Fruit fly (Drosophila melanogaster) whole organism, embryonic: Measurements from ENCODE around the gene zetaCOP.

Experiments used
- B-H2 ChIP-seq: fragments of 200-800 bp; sonication (Bioruptor generic); optimal IDR thresholded peaks from 2 replicates; lab custom pipeline; 2018; ENCODE audit warnings: missing biosample characterization, mild to moderate bottlenecking, missing genetic modification characterization
- C15 ChIP-seq: fragments of 200-800 bp; sonication (Bioruptor generic); IDR thresholded peaks from 3 replicates; pipeline ENCODE4 v1.3.6; 2022; ENCODE audit warnings: missing biosample characterization, missing genetic modification characterization
- CG10431 ChIP-seq: fragments of 200-800 bp; sonication (Bioruptor generic); optimal IDR thresholded peaks from 3 replicates; lab custom pipeline; 2018; ENCODE audit warnings: missing biosample characterization, mild to moderate bottlenecking, missing genetic modification characterization
- CG10959 ChIP-seq: fragments of 200-800 bp; sonication (Bioruptor generic); IDR thresholded peaks from 2 replicates; pipeline ENCODE4 v1.3.6; 2022; ENCODE audit warnings: missing biosample characterization, missing genetic modification characterization
- CG11504 ChIP-seq: fragments of 200-800 bp; sonication (Bioruptor generic); optimal IDR thresholded peaks from 3 replicates; lab custom pipeline; 2019; ENCODE audit warnings: missing biosample characterization, mild to moderate bottlenecking, missing genetic modification characterization, moderate library complexity
- CG12071 ChIP-seq: fragments of 200-800 bp; sonication (Bioruptor generic); optimal IDR thresholded peaks from 3 replicates; lab custom pipeline; 2018; ENCODE audit warnings: missing biosample characterization, mild to moderate bottlenecking, missing genetic modification characterization
- CG12104 ChIP-seq: fragments of 200-800 bp; sonication (Bioruptor generic); optimal IDR thresholded peaks from 3 replicates; lab custom pipeline; 2016; ENCODE audit warnings: missing biosample characterization, missing genetic modification characterization
- CG12155 ChIP-seq: fragments of 200-800 bp; sonication (Bioruptor generic); optimal IDR thresholded peaks from 3 replicates; lab custom pipeline; 2016; ENCODE audit warnings: missing biosample characterization, missing genetic modification characterization
- CG1233 ChIP-seq: fragments of 200-800 bp; sonication (Bioruptor generic); optimal IDR thresholded peaks from 4 replicates; lab custom pipeline; 2018; ENCODE audit warnings: missing biosample characterization, mild to moderate bottlenecking, missing genetic modification characterization
- CG13424 ChIP-seq: fragments of 200-800 bp; sonication (Bioruptor generic); optimal IDR thresholded peaks from 2 replicates; lab custom pipeline; 2019; ENCODE audit warnings: missing biosample characterization, mild to moderate bottlenecking, missing genetic modification characterization, moderate library complexity
- CG14441 ChIP-seq: fragments of 200-800 bp; sonication (Bioruptor generic); IDR thresholded peaks from 2 replicates; pipeline ENCODE4 v1.3.6; 2022; ENCODE audit warnings: missing biosample characterization, missing genetic modification characterization
- CG15269 ChIP-seq: fragments of 200-800 bp; sonication (Bioruptor generic); optimal IDR thresholded peaks from 2 replicates; lab custom pipeline; 2018; ENCODE audit warnings: missing biosample characterization, mild to moderate bottlenecking, missing genetic modification characterization, moderate library complexity
- CG17568 ChIP-seq: fragments of 200-800 bp; sonication (Bioruptor generic); optimal IDR thresholded peaks from 2 replicates; lab custom pipeline; 2018; ENCODE audit warnings: missing biosample characterization, mild to moderate bottlenecking, missing genetic modification characterization, moderate library complexity
- CG17802 ChIP-seq: fragments of 200-800 bp; sonication (Bioruptor generic); optimal IDR thresholded peaks from 2 replicates; lab custom pipeline; 2018; ENCODE audit warnings: missing biosample characterization, mild to moderate bottlenecking, missing genetic modification characterization, moderate library complexity
- CG1792 ChIP-seq: fragments of 200-800 bp; sonication (Bioruptor generic); optimal IDR thresholded peaks from 2 replicates; lab custom pipeline; 2016; ENCODE audit warnings: missing biosample characterization, missing genetic modification characterization
- CG18011 ChIP-seq: fragments of 200-800 bp; sonication (Bioruptor generic); optimal IDR thresholded peaks from 2 replicates; lab custom pipeline; 2017; ENCODE audit warnings: missing biosample characterization, missing genetic modification characterization, mild to moderate bottlenecking, moderate library complexity, missing genotype
- CG1832 ChIP-seq: fragments of 200-800 bp; sonication (Bioruptor generic); optimal IDR thresholded peaks from 2 replicates; lab custom pipeline; 2017; ENCODE audit warnings: missing biosample characterization, mild to moderate bottlenecking, missing genetic modification characterization, inconsistent platforms
- CG18599 ChIP-seq: fragments of 200-800 bp; sonication (Bioruptor generic); optimal IDR thresholded peaks from 3 replicates; lab custom pipeline; 2017; ENCODE audit warnings: missing biosample characterization, missing genetic modification characterization, mild to moderate bottlenecking, moderate library complexity, missing genetic modification reagents
- CG32772 ChIP-seq: fragments of 200-800 bp; sonication (Bioruptor generic); IDR thresholded peaks from 2 replicates; pipeline ENCODE4 v1.3.6; 2022; ENCODE audit warnings: missing biosample characterization, missing genetic modification characterization
- CG4854 ChIP-seq: fragments of 200-800 bp; sonication (Bioruptor generic); optimal IDR thresholded peaks from 2 replicates; lab custom pipeline; 2016; ENCODE audit warnings: missing biosample characterization, missing genetic modification characterization, inconsistent platforms
- CG6272 ChIP-seq: fragments of 200-800 bp; sonication (Bioruptor generic); IDR thresholded peaks from 2 replicates; pipeline ENCODE4 v1.3.6; 2022; ENCODE audit warnings: missing biosample characterization, missing genetic modification characterization
- CG7839 ChIP-seq: fragments of 200-800 bp; sonication (Bioruptor generic); optimal IDR thresholded peaks from 3 replicates; lab custom pipeline; 2018; ENCODE audit warnings: missing biosample characterization, mild to moderate bottlenecking, missing genetic modification characterization, moderate library complexity
- D ChIP-seq, 2 experiments: fragments of 200-800 bp in 1 of 2; fragments of >200 bp in 1 of 2; sonication (Bioruptor generic) in 1 of 2; optimal IDR thresholded peaks; 2 replicates in 1 of 2; 3 replicates in 1 of 2; lab custom pipeline; 2017; ENCODE audit warnings: mild to moderate bottlenecking in 1 of 2, missing biosample characterization in 1 of 2, missing genetic modification characterization in 1 of 2, missing genetic modification reagents in 1 of 2
- HmgZ ChIP-seq: fragments of 200-800 bp; sonication (Bioruptor generic); optimal IDR thresholded peaks from 2 replicates; lab custom pipeline; 2018; ENCODE audit warnings: missing biosample characterization, mild to moderate bottlenecking, missing genetic modification characterization
- MBD-R2 ChIP-seq: fragments of 200-800 bp; sonication (Bioruptor generic); IDR thresholded peaks from 2 replicates; pipeline ENCODE4 v1.3.6; 2022; ENCODE audit warnings: missing biosample characterization, missing genetic modification characterization
- MTF-1 ChIP-seq: fragments of 200-800 bp; sonication (Bioruptor generic); optimal IDR thresholded peaks from 2 replicates; lab custom pipeline; 2018; ENCODE audit warnings: missing biosample characterization, mild to moderate bottlenecking, missing genetic modification characterization, borderline replicate concordance
- Meics ChIP-seq: fragments of 200-800 bp; sonication (Bioruptor generic); optimal IDR thresholded peaks from 2 replicates; lab custom pipeline; 2017; ENCODE audit warnings: missing biosample characterization, mild to moderate bottlenecking, missing genetic modification characterization
- Mes4 ChIP-seq: fragments of 200-800 bp; sonication (Bioruptor generic); optimal IDR thresholded peaks from 2 replicates; lab custom pipeline; 2016; ENCODE audit warnings: missing biosample characterization, missing genetic modification characterization
- NC2β ChIP-seq: fragments of 200-800 bp; sonication (Bioruptor generic); optimal IDR thresholded peaks from 2 replicates; lab custom pipeline; 2016; ENCODE audit warnings: missing biosample characterization, missing genetic modification characterization
- Opbp ChIP-seq: fragments of 200-800 bp; sonication (Bioruptor generic); IDR thresholded peaks from 3 replicates; pipeline ENCODE4 v1.3.6; 2022; ENCODE audit warnings: missing biosample characterization, missing genetic modification characterization; ENCODE audit not compliant: partially characterized antibody
- Poxn ChIP-seq: fragments of 200-800 bp; sonication (Bioruptor generic); IDR thresholded peaks from 2 replicates; pipeline ENCODE4 v1.3.6; 2022; ENCODE audit warnings: missing biosample characterization, missing genetic modification characterization
- Scr ChIP-seq: fragments of 200-800 bp; sonication (Bioruptor generic); IDR thresholded peaks from 2 replicates; pipeline ENCODE4 v1.3.6; 2022; ENCODE audit warnings: missing biosample characterization, missing genetic modification characterization; ENCODE audit not compliant: partially characterized antibody
- Side ChIP-seq: fragments of 200-800 bp; sonication (Bioruptor generic); optimal IDR thresholded peaks from 2 replicates; lab custom pipeline; 2016; ENCODE audit warnings: missing biosample characterization, missing genetic modification characterization
- Spps ChIP-seq: fragments of 200-800 bp; sonication (Bioruptor generic); optimal IDR thresholded peaks from 2 replicates; lab custom pipeline; 2018; ENCODE audit warnings: missing biosample characterization, mild to moderate bottlenecking, missing genetic modification characterization
- TFAM ChIP-seq: fragments of 200-800 bp; sonication (Bioruptor generic); optimal IDR thresholded peaks from 2 replicates; lab custom pipeline; 2017; ENCODE audit warnings: missing biosample characterization, missing genetic modification characterization, inconsistent platforms
- ab ChIP-seq: fragments of 200-800 bp; sonication (Bioruptor generic); optimal IDR thresholded peaks from 2 replicates; lab custom pipeline; 2016; ENCODE audit warnings: missing biosample characterization, missing genetic modification characterization
- chm ChIP-seq: fragments of 200-800 bp; sonication (Bioruptor generic); IDR thresholded peaks from 2 replicates; pipeline ENCODE4 v1.3.6; 2022; ENCODE audit warnings: missing biosample characterization, missing genetic modification characterization
- corto ChIP-seq: fragments of 200-800 bp; sonication (Bioruptor generic); optimal IDR thresholded peaks from 2 replicates; lab custom pipeline; 2016; ENCODE audit warnings: missing biosample characterization, mild to moderate bottlenecking, missing genetic modification characterization, moderate library complexity
- crc ChIP-seq: fragments of 200-800 bp; sonication (Bioruptor generic); optimal IDR thresholded peaks from 2 replicates; lab custom pipeline; 2016; ENCODE audit warnings: missing biosample characterization, missing genetic modification characterization
- crp ChIP-seq, 2 experiments: fragments of 200-800 bp; sonication (Bioruptor generic); optimal IDR thresholded peaks; 2 replicates in 1 of 2; 3 replicates in 1 of 2; lab custom pipeline; 2017; ENCODE audit warnings: missing biosample characterization in 2 of 2, missing genetic modification characterization in 2 of 2, mild to moderate bottlenecking in 1 of 2, moderate library complexity in 1 of 2
- ewg ChIP-seq: fragments of 200-800 bp; sonication (Bioruptor generic); optimal IDR thresholded peaks from 3 replicates; lab custom pipeline; 2017; ENCODE audit warnings: mild to moderate bottlenecking, missing biosample characterization, missing genetic modification reagents, missing genetic modification characterization
- klu ChIP-seq: fragments of 200-800 bp; sonication (Bioruptor generic); IDR thresholded peaks from 2 replicates; pipeline ENCODE4 v1.3.6; 2022; ENCODE audit warnings: missing biosample characterization, missing genetic modification characterization
- onecut ChIP-seq: fragments of 200-800 bp; sonication (Bioruptor generic); IDR thresholded peaks from 2 replicates; pipeline ENCODE4 v1.3.6; 2022; ENCODE audit warnings: missing biosample characterization, missing genetic modification characterization
- peb ChIP-seq: fragments of 200-800 bp; sonication (Bioruptor generic); IDR thresholded peaks from 2 replicates; pipeline ENCODE4 v1.3.6; 2022; ENCODE audit warnings: missing biosample characterization, missing genetic modification characterization
- phol ChIP-seq: fragments of 200-800 bp; sonication (Bioruptor generic); optimal IDR thresholded peaks from 3 replicates; lab custom pipeline; 2018; ENCODE audit warnings: missing biosample characterization, mild to moderate bottlenecking, missing genetic modification characterization, moderate library complexity
- sc ChIP-seq, 3 experiments: fragments of >200 bp in 2 of 3; fragments of 200-800 bp in 1 of 3; sonication (Bioruptor generic) in 1 of 3; optimal IDR thresholded peaks; 2 replicates in 2 of 3; 3 replicates in 1 of 3; lab custom pipeline; 2017; ENCODE audit warnings: mild to moderate bottlenecking in 1 of 3, missing biosample characterization in 1 of 3, missing genetic modification characterization in 1 of 3, missing genetic modification reagents in 1 of 3
- ssp ChIP-seq: fragments of 200-800 bp; sonication (Bioruptor generic); IDR thresholded peaks from 2 replicates; pipeline ENCODE4 v1.3.6; 2022; ENCODE audit warnings: missing biosample characterization, missing genetic modification characterization
- twi ChIP-seq: fragments of 200-800 bp; optimal IDR thresholded peaks from 2 replicates; lab custom pipeline; 2019; ENCODE audit warnings: missing biosample characterization, mild to moderate bottlenecking, missing genetic modification characterization, moderate library complexity
- zen2 ChIP-seq: fragments of 200-800 bp; sonication (Bioruptor generic); IDR thresholded peaks from 3 replicates; pipeline ENCODE4 v1.3.6; 2022; ENCODE audit warnings: missing biosample characterization, missing genetic modification characterization; ENCODE audit not compliant: partially characterized antibody

Gene zetaCOP

dm6 chr3L:16642088-16642507 is 31.3 kb downstream of the zetaCOP start (continued):
- TF ChIP-seq peb (GFP tag; lab: Robert Waterston, UW), result 0 out of 2 replicates have a peak, but pooled peaks have one; percentile 39
- 0 out of 2 replicates have a peak, but pooled peaks have one; percentile 12 for TF ChIP-seq CG14441 (GFP tag; lab: Robert Waterston, UW)
- TF ChIP-seq Side, result no peak
- no peak for TF ChIP-seq B-H2 (GFP tag; lab: Kevin White, UChicago)
- no peak for TF ChIP-seq corto (GFP tag; lab: Kevin White, UChicago)
- no peak for TF ChIP-seq HmgZ
- no peak for TF ChIP-seq ab
- TF ChIP-seq MBD-R2 (GFP tag; lab: Robert Waterston, UW), result no peak
- no peak for TF ChIP-seq Scr (GFP tag; lab: Robert Waterston, UW)
- TF ChIP-seq CG10431, result peak; percentile 45
- TF ChIP-seq CG11504 (tag; lab: Kevin White, UChicago), result peak; percentile 76
- no peak for TF ChIP-seq CG10959 (GFP tag; lab: Robert Waterston, UW)
- no peak for TF ChIP-seq sc (optimal IDR thresholded peaks at IDR 0.05; lab: Kevin White, UChicago)
- TF ChIP-seq sc (GFP tag; optimal IDR thresholded peaks at IDR 0.05; lab: Kevin White, UChicago), result peak; percentile 72
- TF ChIP-seq CG6272 (GFP tag; lab: Robert Waterston, UW), result no peak
- TF ChIP-seq Mes4 (GFP tag; lab: Kevin White, UChicago), result no peak
- no peak for TF ChIP-seq CG12071 (GFP tag; lab: Kevin White, UChicago)
- no peak for TF ChIP-seq NC2β (GFP tag; lab: Kevin White, UChicago)
- TF ChIP-seq CG7839 (tag; lab: Kevin White, UChicago), result peak; percentile 67
- peak; percentile 28 for TF ChIP-seq twi (tag; lab: Kevin White, UChicago)
- TF ChIP-seq crp (GFP tag; optimal IDR thresholded peaks at IDR 0.05; lab: Kevin White, UChicago), result no peak
- TF ChIP-seq CG1832 (GFP tag; lab: Kevin White, UChicago), result no peak
- TF ChIP-seq CG32772 (GFP tag; lab: Robert Waterston, UW), result peak; percentile 20; the same call in 1 of the 2 replicates
- TF ChIP-seq klu (GFP tag; lab: Robert Waterston, UW), result no peak
- TF ChIP-seq CG18599, result peak; percentile 25
- TF ChIP-seq CG13424, result peak; percentile 66
- TF ChIP-seq CG4854 (GFP tag; lab: Kevin White, UChicago), result no peak
- no peak for TF ChIP-seq CG17802
- TF ChIP-seq CG18011 (GFP tag; lab: Kevin White, UChicago), result no peak
- no peak for TF ChIP-seq crc
- no peak for TF ChIP-seq MTF-1
- no peak for TF ChIP-seq CG17568 (GFP tag; lab: Kevin White, UChicago)
- TF ChIP-seq C15 (GFP tag; lab: Robert Waterston, UW), result no peak
- TF ChIP-seq CG15269 (tag; lab: Kevin White, UChicago), result peak; percentile 38
- TF ChIP-seq chm (GFP tag; lab: Robert Waterston, UW), result no peak
- peak; percentile 44 for TF ChIP-seq ssp (GFP tag; lab: Robert Waterston, UW)
- TF ChIP-seq CG1792 (GFP tag; lab: Kevin White, UChicago), result no peak
- TF ChIP-seq CG12104, result peak; percentile 21
- peak; percentile 23 for TF ChIP-seq Meics (GFP tag; lab: Kevin White, UChicago)
- TF ChIP-seq Opbp, result no peak
- no peak for TF ChIP-seq onecut (GFP tag; lab: Robert Waterston, UW)
- TF ChIP-seq Poxn (GFP tag; lab: Robert Waterston, UW), result no peak
- TF ChIP-seq phol (tag; lab: Kevin White, UChicago), result peak; percentile 86
- no peak for TF ChIP-seq zen2
- peak; percentile 22 for TF ChIP-seq Spps (tag; lab: Kevin White, UChicago)
- peak; percentile 56 for TF ChIP-seq CG1233 (GFP tag; lab: Kevin White, UChicago)
- no peak for TF ChIP-seq D (optimal IDR thresholded peaks at IDR 0.05; lab: Kevin White, UChicago)
- peak; percentile 80 for TF ChIP-seq D (GFP tag; optimal IDR thresholded peaks at IDR 0.05; lab: Kevin White, UChicago)
- TF ChIP-seq TFAM, result no peak
- no peak for TF ChIP-seq CG12155 (GFP tag; lab: Kevin White, UChicago)
- TF ChIP-seq ewg (GFP tag; lab: Kevin White, UChicago), result peak; percentile 69
